Worm (Caenorhabditis elegans) whole organism, L1 larva: ENCODE results near the gene nep-1.

Experiments
- C04F5.9 ChIP-seq: sonication (generic microtip); optimal IDR thresholded peaks from 2 replicates; lab custom pipeline; 2016; ENCODE audit warnings: missing genetic modification characterization, missing compliant biosample characterization
- C16A3.4 ChIP-seq: fragments of 150-350 bp; optimal IDR thresholded peaks from 2 replicates; lab custom pipeline; 2014; ENCODE audit warnings: missing biosample characterization, missing genetic modification characterization
- F16B12.6 ChIP-seq: fragments of 150-350 bp; optimal IDR thresholded peaks from 2 replicates; lab custom pipeline; 2014; ENCODE audit warnings: missing biosample characterization, missing genetic modification characterization
- Y116A8C.19 ChIP-seq: sonication (generic microtip); optimal IDR thresholded peaks from 2 replicates; lab custom pipeline; 2016; ENCODE audit warnings: missing compliant biosample characterization, missing genetic modification characterization, borderline replicate concordance
- aly-2 ChIP-seq: fragments of 150-350 bp; optimal IDR thresholded peaks from 2 replicates; lab custom pipeline; 2014; ENCODE audit warnings: missing biosample characterization, missing genetic modification characterization
- ama-1 ChIP-seq: fragments of 150-350 bp; optimal IDR thresholded peaks from 2 replicates; lab custom pipeline; 2014
- ceh-63 ChIP-seq: fragments of 200-800 bp; sonication (Bioruptor generic); optimal IDR thresholded peaks from 2 replicates; lab custom pipeline; 2018; ENCODE audit warnings: mild to moderate bottlenecking, missing genetic modification characterization, missing compliant biosample characterization
- ceh-8 ChIP-seq: fragments of 200-800 bp; sonication (Bioruptor generic); optimal IDR thresholded peaks from 2 replicates; lab custom pipeline; 2018; ENCODE audit warnings: mild to moderate bottlenecking, missing genetic modification characterization, moderate library complexity, missing compliant biosample characterization
- ceh-82 ChIP-seq, 3 experiments: fragments of 150-350 bp in 1 of 3; sonication (generic microtip) in 2 of 3; optimal IDR thresholded peaks; 2 replicates each; lab custom pipeline; 2014 to 2017; ENCODE audit warnings: missing biosample characterization in 3 of 3, missing genetic modification characterization in 3 of 3
- efl-1 ChIP-seq, 4 experiments: fragments of 150-350 bp; optimal IDR thresholded peaks in 3 of 4; peaks in 1 of 4; 1 replicate in 1 of 4; 2 replicates in 3 of 4; lab custom pipeline; 2014; ENCODE audit warnings: missing biosample characterization in 2 of 4, missing genetic modification characterization in 2 of 4, missing genetic modification reagents in 2 of 4
- egl-13 ChIP-seq: sonication (generic microtip); optimal IDR thresholded peaks from 2 replicates; lab custom pipeline; 2016; ENCODE audit warnings: missing genotype, missing genetic modification reagents, missing genetic modification characterization, missing compliant biosample characterization
- egl-27 ChIP-seq, 2 experiments: fragments of 150-350 bp in 1 of 2; sonication (generic microtip); optimal IDR thresholded peaks; 3 replicates each; lab custom pipeline; 2017 to 2018; ENCODE audit warnings: missing biosample characterization in 2 of 2, missing genetic modification characterization in 2 of 2, missing genetic modification reagents in 2 of 2
- elt-3 ChIP-seq, 6 experiments: fragments of 150-350 bp in 1 of 6; sonication (generic microtip); optimal IDR thresholded peaks; 2 replicates each; lab custom pipeline; 2017 to 2018; ENCODE audit warnings: missing biosample characterization in 6 of 6, missing genetic modification characterization in 6 of 6, inconsistent platforms in 1 of 6
- ets-5 ChIP-seq: fragments of 200-800 bp; sonication (Bioruptor generic); IDR thresholded peaks from 2 replicates; pipeline ENCODE4 v1.3.6; 2022; ENCODE audit warnings: missing genetic modification characterization, missing compliant biosample characterization
- fkh-4 ChIP-seq: sonication (generic microtip); optimal IDR thresholded peaks from 2 replicates; lab custom pipeline; 2016; ENCODE audit warnings: missing compliant biosample characterization, missing genetic modification characterization, borderline replicate concordance
- fkh-8 ChIP-seq: sonication (generic microtip); optimal IDR thresholded peaks from 2 replicates; lab custom pipeline; 2016; ENCODE audit warnings: mild to moderate bottlenecking, missing genetic modification characterization, missing compliant biosample characterization
- hlh-4 ChIP-seq: sonication (generic microtip); optimal IDR thresholded peaks from 2 replicates; lab custom pipeline; 2016; ENCODE audit warnings: mild to moderate bottlenecking, missing genetic modification characterization, missing compliant biosample characterization
- hpl-2 ChIP-seq: fragments of 150-350 bp; optimal IDR thresholded peaks from 2 replicates; lab custom pipeline; 2014; ENCODE audit warnings: missing biosample characterization, missing genetic modification reagents, missing genetic modification characterization
- irx-1 ChIP-seq: sonication (generic microtip); optimal IDR thresholded peaks from 2 replicates; lab custom pipeline; 2016; ENCODE audit warnings: missing genetic modification characterization, missing compliant biosample characterization
- isw-1 ChIP-seq: fragments of 200-800 bp; sonication (Bioruptor generic); IDR thresholded peaks from 2 replicates; pipeline ENCODE4 v1.3.6; 2022; ENCODE audit warnings: missing genetic modification characterization, missing compliant biosample characterization
- lin-14 ChIP-seq: fragments of 200-800 bp; sonication (Bioruptor generic); optimal IDR thresholded peaks from 2 replicates; lab custom pipeline; 2018; ENCODE audit warnings: mild to moderate bottlenecking, missing genetic modification characterization, moderate library complexity, missing compliant biosample characterization
- lin-15B ChIP-seq: fragments of 150-350 bp; sonication (generic microtip); optimal IDR thresholded peaks from 3 replicates; lab custom pipeline; 2014; ENCODE audit warnings: missing biosample characterization, missing genetic modification characterization
- lin-35 ChIP-seq, 2 experiments: fragments of 150-350 bp; optimal IDR thresholded peaks; 2 replicates each; lab custom pipeline; 2014; ENCODE audit warnings: missing biosample characterization in 2 of 2, missing genetic modification characterization in 2 of 2, missing genetic modification reagents in 2 of 2
- lir-3 ChIP-seq: sonication (generic microtip); optimal IDR thresholded peaks from 2 replicates; lab custom pipeline; 2016; ENCODE audit warnings: mild to moderate bottlenecking, missing genetic modification characterization, moderate library complexity, missing compliant biosample characterization; ENCODE audit not compliant: poor library complexity
- lsy-2 ChIP-seq, 2 experiments: fragments of 150-350 bp; optimal IDR thresholded peaks; 2 replicates each; lab custom pipeline; 2014; ENCODE audit warnings: missing biosample characterization in 2 of 2, missing genetic modification characterization in 2 of 2
- mab-9 ChIP-seq: fragments of 200-800 bp; sonication (Bioruptor generic); IDR thresholded peaks from 2 replicates; pipeline ENCODE4 v1.3.6; 2022; ENCODE audit warnings: missing genetic modification reagents, missing genetic modification characterization, missing compliant biosample characterization
- mdl-1 ChIP-seq, 2 experiments: fragments of 150-350 bp; optimal IDR thresholded peaks; 2 replicates each; lab custom pipeline; 2014 to 2017; ENCODE audit warnings: missing biosample characterization in 2 of 2, missing genetic modification characterization in 2 of 2, inconsistent platforms in 1 of 2
- mef-2 ChIP-seq: fragments of 150-350 bp; optimal IDR thresholded peaks from 2 replicates; lab custom pipeline; 2014; ENCODE audit warnings: missing biosample characterization, missing genetic modification characterization
- nhr-12 ChIP-seq: sonication (generic microtip); optimal IDR thresholded peaks from 2 replicates; lab custom pipeline; 2017; ENCODE audit warnings: missing biosample characterization, missing genetic modification characterization
- nhr-19 ChIP-seq: fragments of 200-800 bp; sonication (Bioruptor generic); conservative IDR thresholded peaks from 2 replicates; pipeline ENCODE4 v1.3.6; 2022; ENCODE audit warnings: missing genetic modification characterization, missing compliant biosample characterization
- nhr-237 ChIP-seq: fragments of 150-350 bp; optimal IDR thresholded peaks from 2 replicates; lab custom pipeline; 2014; ENCODE audit warnings: missing biosample characterization, missing genetic modification characterization
- nhr-28 ChIP-seq: fragments of 150-350 bp; optimal IDR thresholded peaks from 2 replicates; lab custom pipeline; 2014; ENCODE audit warnings: missing biosample characterization, missing genetic modification characterization
- nhr-47 ChIP-seq: sonication (generic microtip); optimal IDR thresholded peaks from 2 replicates; lab custom pipeline; 2016; ENCODE audit warnings: mild to moderate bottlenecking, missing genetic modification characterization, moderate library complexity, missing compliant biosample characterization
- nhr-71 ChIP-seq: sonication (generic microtip); optimal IDR thresholded peaks from 2 replicates; lab custom pipeline; 2016; ENCODE audit warnings: mild to moderate bottlenecking, missing genetic modification characterization, moderate library complexity, missing compliant biosample characterization
- nhr-76 ChIP-seq: sonication (generic microtip); optimal IDR thresholded peaks from 2 replicates; lab custom pipeline; 2017; ENCODE audit warnings: missing biosample characterization, missing genetic modification characterization
- nhr-77 ChIP-seq: fragments of 150-350 bp; optimal IDR thresholded peaks from 2 replicates; lab custom pipeline; 2014; ENCODE audit warnings: missing biosample characterization, missing genetic modification characterization
- nhr-90 ChIP-seq: sonication (generic microtip); optimal IDR thresholded peaks from 2 replicates; lab custom pipeline; 2016; ENCODE audit warnings: mild to moderate bottlenecking, missing genetic modification characterization, missing compliant biosample characterization; ENCODE audit not compliant: poor library complexity
- rnt-1 ChIP-seq: sonication (generic microtip); optimal IDR thresholded peaks from 2 replicates; lab custom pipeline; 2016; ENCODE audit warnings: mild to moderate bottlenecking, missing genetic modification characterization, moderate library complexity, missing compliant biosample characterization
- snpc-4 ChIP-seq: fragments of 150-350 bp; optimal IDR thresholded peaks from 2 replicates; lab custom pipeline; 2014; ENCODE audit warnings: missing biosample characterization, missing genetic modification characterization
- snu-23 ChIP-seq: sonication (generic microtip); optimal IDR thresholded peaks from 2 replicates; lab custom pipeline; 2016; ENCODE audit warnings: missing genetic modification characterization, missing compliant biosample characterization
- sox-4 ChIP-seq: sonication (generic microtip); optimal IDR thresholded peaks from 2 replicates; lab custom pipeline; 2016; ENCODE audit warnings: missing genetic modification characterization, missing compliant biosample characterization
- sup-37 ChIP-seq: fragments of 200-800 bp; sonication (Bioruptor generic); optimal IDR thresholded peaks from 2 replicates; lab custom pipeline; 2018; ENCODE audit warnings: mild to moderate bottlenecking, missing genetic modification characterization, missing compliant biosample characterization
- tbx-2 ChIP-seq: sonication (generic microtip); optimal IDR thresholded peaks from 2 replicates; lab custom pipeline; 2016; ENCODE audit warnings: missing genetic modification characterization, missing compliant biosample characterization
- unc-130 ChIP-seq: fragments of 150-350 bp; optimal IDR thresholded peaks from 2 replicates; lab custom pipeline; 2017; ENCODE audit warnings: missing biosample characterization, missing genetic modification characterization, inconsistent platforms
- unc-30 ChIP-seq: sonication (generic microtip); optimal IDR thresholded peaks from 2 replicates; lab custom pipeline; 2017; ENCODE audit warnings: missing biosample characterization, missing genetic modification characterization
- unc-62 ChIP-seq: fragments of 150-350 bp; optimal IDR thresholded peaks from 2 replicates; lab custom pipeline; 2014; ENCODE audit warnings: missing biosample characterization, missing genetic modification reagents, missing genetic modification characterization
- unc-86 ChIP-seq: sonication (generic microtip); optimal IDR thresholded peaks from 2 replicates; lab custom pipeline; 2016; ENCODE audit warnings: missing genetic modification characterization, missing compliant biosample characterization
- unc-98 ChIP-seq: fragments of 200-800 bp; sonication (Bioruptor generic); IDR thresholded peaks from 2 replicates; pipeline ENCODE4 v1.3.6; 2022; ENCODE audit warnings: missing genetic modification characterization, missing compliant biosample characterization
- vab-15 ChIP-seq: sonication (generic microtip); optimal IDR thresholded peaks from 2 replicates; lab custom pipeline; 2017; ENCODE audit warnings: missing genotype, mild to moderate bottlenecking, missing genetic modification characterization, missing compliant biosample characterization
- xbp-1 ChIP-seq: sonication (generic microtip); optimal IDR thresholded peaks from 2 replicates; lab custom pipeline; 2016; ENCODE audit warnings: missing genetic modification characterization, missing compliant biosample characterization
- zag-1 ChIP-seq: fragments of 150-350 bp; optimal IDR thresholded peaks from 2 replicates; lab custom pipeline; 2014; ENCODE audit warnings: missing biosample characterization, missing genetic modification characterization
- ztf-11 ChIP-seq, 2 experiments: sonication (generic microtip); optimal IDR thresholded peaks; 2 replicates each; lab custom pipeline; 2016 to 2017; ENCODE audit warnings: missing genetic modification characterization in 2 of 2, missing biosample characterization in 1 of 2, missing compliant biosample characterization in 1 of 2
- ztf-4 ChIP-seq: fragments of 150-350 bp; optimal IDR thresholded peaks from 2 replicates; lab custom pipeline; 2014; ENCODE audit warnings: missing biosample characterization, missing genetic modification characterization

The nep-1 gene

ce11 chrII:11637189-11637754, 19.7 kb downstream of the nep-1 start:
- no peak for TF ChIP-seq lin-35 (GFP tag; optimal IDR thresholded peaks at IDR 0.05; lab: Kevin White, UChicago)
- TF ChIP-seq zag-1 (tag; lab: Kevin White, UChicago): no peak
- no peak for TF ChIP-seq nhr-12 (tag; lab: Kevin White, UChicago)
- no peak for TF ChIP-seq mab-9 (GFP tag; lab: Robert Waterston, UW)
- peak; percentile 30 for TF ChIP-seq snu-23 (GFP tag; lab: Kevin White, UChicago)
- TF ChIP-seq C04F5.9 (tag; lab: Kevin White, UChicago): no peak
- TF ChIP-seq ceh-82 (tag; optimal IDR thresholded peaks at IDR 0.05; lab: Kevin White, UChicago): no peak
- no peak for TF ChIP-seq ets-5
- TF ChIP-seq lir-3 (tag; lab: Kevin White, UChicago): peak; percentile 33
- no peak for TF ChIP-seq rnt-1 (tag; lab: Kevin White, UChicago)
- peak; percentile 44 for TF ChIP-seq unc-86 (tag; lab: Kevin White, UChicago)
- no peak for TF ChIP-seq elt-3 (tag; optimal IDR thresholded peaks at IDR 0.05; lab: Kevin White, UChicago)
- TF ChIP-seq lin-14 (GFP tag; lab: Kevin White, UChicago): no peak
- TF ChIP-seq nhr-90 (tag; lab: Kevin White, UChicago): peak; percentile 67
- TF ChIP-seq mef-2: no peak
- TF ChIP-seq ztf-11 (tag; optimal IDR thresholded peaks at IDR 0.05; lab: Kevin White, UChicago): peak in 1 of 2 experiments; percentile 35
- no peak for TF ChIP-seq egl-27 (tag; optimal IDR thresholded peaks at IDR 0.05; lab: Kevin White, UChicago)
- no peak for TF ChIP-seq lin-15B (tag; lab: Kevin White, UChicago)
- peak in 1 of 2 experiments; percentile 2 for TF ChIP-seq efl-1 (optimal IDR thresholded peaks at IDR 0.05; lab: Kevin White, UChicago)
- TF ChIP-seq efl-1 (GFP tag; optimal IDR thresholded peaks at IDR 0.05 in 1 of 2; lab: Kevin White, UChicago): peak in 1 of 2 experiments; percentile 85
- TF ChIP-seq nhr-71 (tag; lab: Kevin White, UChicago): peak; percentile 72
- TF ChIP-seq unc-30 (tag; lab: Kevin White, UChicago): no peak
- peak; percentile 75 for TF ChIP-seq aly-2 (tag; lab: Kevin White, UChicago)
- no peak for TF ChIP-seq sup-37 (GFP tag; lab: Kevin White, UChicago)
- no peak for TF ChIP-seq Y116A8C.19
- TF ChIP-seq F16B12.6 (tag; lab: Kevin White, UChicago): no peak
- no peak for TF ChIP-seq sox-4
- TF ChIP-seq unc-98 (GFP tag; lab: Robert Waterston, UW): no peak
- TF ChIP-seq unc-62 (GFP tag; lab: Kevin White, UChicago): no peak
- no peak for TF ChIP-seq nhr-76 (tag; lab: Kevin White, UChicago)
- TF ChIP-seq nhr-28 (tag; lab: Kevin White, UChicago): no peak
- peak; percentile 25 to 59 for TF ChIP-seq lsy-2 (tag; optimal IDR thresholded peaks at IDR 0.05; lab: Kevin White, UChicago)
- no peak for TF ChIP-seq irx-1
- no peak for TF ChIP-seq fkh-8 (tag; lab: Kevin White, UChicago)
- no peak for TF ChIP-seq nhr-237 (tag; lab: Kevin White, UChicago)
- TF ChIP-seq vab-15 (tag; lab: Kevin White, UChicago): no peak
- TF ChIP-seq nhr-47 (tag; lab: Kevin White, UChicago): peak; percentile 48
- no peak for TF ChIP-seq C16A3.4 (tag; lab: Kevin White, UChicago)
- TF ChIP-seq ztf-4 (tag; lab: Kevin White, UChicago): peak; percentile 83
- peak; percentile 5 for TF ChIP-seq nhr-77 (tag; lab: Kevin White, UChicago)
- no peak for TF ChIP-seq hpl-2
- TF ChIP-seq fkh-4 (tag; lab: Kevin White, UChicago): no peak
- no peak for TF ChIP-seq ceh-63 (GFP tag; lab: Kevin White, UChicago)
- no peak for TF ChIP-seq ceh-8 (GFP tag; lab: Kevin White, UChicago)
- peak; percentile 40 for TF ChIP-seq egl-13
- peak; percentile 9 for TF ChIP-seq xbp-1 (tag; lab: Kevin White, UChicago)
- TF ChIP-seq snpc-4 (tag; lab: Kevin White, UChicago): no peak
- TF ChIP-seq mdl-1 (tag; optimal IDR thresholded peaks at IDR 0.05; lab: Kevin White, UChicago): no peak
- TF ChIP-seq nhr-19: peak; percentile 28
- TF ChIP-seq unc-130: no peak
- peak; percentile 79 for TF ChIP-seq ama-1 (lab: Kevin White, UChicago)
- no peak for TF ChIP-seq hlh-4 (tag; lab: Kevin White, UChicago)
- no peak for TF ChIP-seq isw-1 (GFP tag; lab: Robert Waterston, UW)
- no peak for TF ChIP-seq tbx-2 (tag; lab: Kevin White, UChicago)
